Worm (Caenorhabditis elegans): Measurements from ENCODE around the gene C17H12.3.

ce11 chrIV:6811808-6812207, 16.4 kb upstream of the C17H12.3 start, which contains the start of gene ceh-48:
- TF ChIP-seq pha-4 (tag; optimal IDR thresholded peaks at IDR 0.05) (no peak), unc-62 (GFP tag; optimal IDR thresholded peaks at IDR 0.05) (no peak), nhr-237 (tag; optimal IDR thresholded peaks at IDR 0.05) (no peak), snpc-4 (tag; optimal IDR thresholded peaks at IDR 0.05) (no peak), mep-1 (tag; optimal IDR thresholded peaks at IDR 0.05) (no peak)
